Worm (Caenorhabditis elegans): Measurements from ENCODE around the gene Y57G11C.1142.

Y57G11C.1142 gene

ce11 chrIV:14764719-14765173 is 37.7 kb upstream of the Y57G11C.1142 start (continued):
- TF ChIP-seq Y53F4B.3 (GFP tag; IDR thresholded peaks at IDR 0.05) = peak; percentile 72
- TF ChIP-seq ceh-58 (GFP tag; IDR thresholded peaks at IDR 0.05) = no peak
- TF ChIP-seq lin-54 (GFP tag; optimal IDR thresholded peaks at IDR 0.05) = peak; percentile 70
- no peak for TF ChIP-seq let-607 (tag; optimal IDR thresholded peaks at IDR 0.05)
- TF ChIP-seq die-1 (tag; optimal IDR thresholded peaks at IDR 0.05) = peak; percentile 47
- TF ChIP-seq ztf-26 (tag; optimal IDR thresholded peaks at IDR 0.05) = no peak
- TF ChIP-seq Y79H2A.3 (GFP tag; conservative IDR thresholded peaks at IDR 0.05) = 0 out of 2 replicates have a peak, but pooled peaks have one; percentile 12
- TF ChIP-seq nfya-2 (GFP tag; IDR thresholded peaks at IDR 0.05) = 0 out of 2 replicates have a peak, but pooled peaks have one; percentile 43
- 0 out of 2 replicates have a peak, but pooled peaks have one; percentile 26 for TF ChIP-seq egl-44 (GFP tag; IDR thresholded peaks at IDR 0.05)
- no peak for TF ChIP-seq K12H6.12 (tag; optimal IDR thresholded peaks at IDR 0.05)
- TF ChIP-seq ama-1 (optimal IDR thresholded peaks at IDR 0.05) = no peak
- peak in 1 of 2 experiments; percentile 41 for TF ChIP-seq ama-1 (GFP tag; optimal IDR thresholded peaks at IDR 0.05)
- TF ChIP-seq hrde-1 (tag; optimal IDR thresholded peaks at IDR 0.05; ENCODE audit: borderline replicate concordance) = peak; percentile 53
- TF ChIP-seq nfyb-1 (GFP tag; IDR thresholded peaks at IDR 0.05) = peak; percentile 68; the same call in 1 of the 2 replicates
- 0 out of 2 replicates have a peak, but pooled peaks have one; percentile 47 for TF ChIP-seq Y95B8A.8 (GFP tag; IDR thresholded peaks at IDR 0.05)
- peak; percentile 57 for TF ChIP-seq hsf-1 (GFP tag; IDR thresholded peaks at IDR 0.05)
- TF ChIP-seq him-1 (tag; optimal IDR thresholded peaks at IDR 0.05) = peak; percentile 74
- no peak for TF ChIP-seq T07F8.4 (tag; optimal IDR thresholded peaks at IDR 0.05)
- TF ChIP-seq madf-8 (GFP tag; conservative IDR thresholded peaks at IDR 0.05) = peak; percentile 99
- no peak for TF ChIP-seq T26A5.8 (tag; optimal IDR thresholded peaks at IDR 0.05)
- peak; percentile 91 for TF ChIP-seq B0336.3 (GFP tag; IDR thresholded peaks at IDR 0.05)
- TF ChIP-seq F39B2.1 (GFP tag; IDR thresholded peaks at IDR 0.05) = 0 out of 2 replicates have a peak, but pooled peaks have one; percentile 14
- no peak for TF ChIP-seq unc-62 (GFP tag; optimal IDR thresholded peaks at IDR 0.05)
- peak; percentile 95 for TF ChIP-seq snpc-3.4 (tag; optimal IDR thresholded peaks at IDR 0.05)
- TF ChIP-seq lin-26 (GFP tag; IDR thresholded peaks at IDR 0.05) = peak; percentile 88; the same call in 1 of the 2 replicates
- TF ChIP-seq dox-1 (GFP tag; IDR thresholded peaks at IDR 0.05) = peak; percentile 85
- TF ChIP-seq B0035.1 (tag; optimal IDR thresholded peaks at IDR 0.05) = no peak
- TF ChIP-seq lag-1 (GFP tag; IDR thresholded peaks at IDR 0.05) = no peak
- TF ChIP-seq attf-5 (GFP tag; optimal IDR thresholded peaks at IDR 0.05) = no peak
- TF ChIP-seq zfh-2 (GFP tag; conservative IDR thresholded peaks at IDR 0.05) = peak; percentile 67
- peak; percentile 54 for TF ChIP-seq ztf-18 (tag; optimal IDR thresholded peaks at IDR 0.05)
- TF ChIP-seq efl-1 (GFP tag; optimal IDR thresholded peaks at IDR 0.05) = peak; percentile 25
- no peak for TF ChIP-seq F52B5.7 (tag; optimal IDR thresholded peaks at IDR 0.05)
- peak; percentile 100 for TF ChIP-seq madf-6 (GFP tag; IDR thresholded peaks at IDR 0.05)
- TF ChIP-seq fkh-3 (tag; optimal IDR thresholded peaks at IDR 0.05) = no peak

- no peak for TF ChIP-seq efl-1 (GFP tag; optimal IDR thresholded peaks at IDR 0.05)
- no peak for TF ChIP-seq lsy-27 (tag; optimal IDR thresholded peaks at IDR 0.05; ENCODE audit: borderline replicate concordance, insufficient read depth)
- TF ChIP-seq sea-2 (GFP tag; IDR thresholded peaks at IDR 0.05) = no peak
- TF ChIP-seq mel-28 (tag; optimal IDR thresholded peaks at IDR 0.05; ENCODE audit: borderline replicate concordance) = no peak
- TF ChIP-seq xnd-1 (tag; optimal IDR thresholded peaks at IDR 0.05) = no peak
- TF ChIP-seq nhr-27 (tag; optimal IDR thresholded peaks at IDR 0.05) = no peak
- no peak for TF ChIP-seq gei-17 (GFP tag; optimal IDR thresholded peaks at IDR 0.05)
- no peak for TF ChIP-seq C06A6.2 (GFP tag; conservative IDR thresholded peaks at IDR 0.05)
- TF ChIP-seq K12H6.12 (tag; optimal IDR thresholded peaks at IDR 0.05) = no peak
- TF ChIP-seq ceh-100 (GFP tag; IDR thresholded peaks at IDR 0.05) = no peak
- no peak for TF ChIP-seq ceh-58 (GFP tag; IDR thresholded peaks at IDR 0.05)
- no peak for TF ChIP-seq K11D2.4 (GFP tag; IDR thresholded peaks at IDR 0.05)
- no peak for TF ChIP-seq rpc-1 (optimal IDR thresholded peaks at IDR 0.05)
- no peak for TF ChIP-seq rpc-1 (tag; optimal IDR thresholded peaks at IDR 0.05)
- TF ChIP-seq lag-1 (GFP tag; IDR thresholded peaks at IDR 0.05) = no peak
- no peak for TF ChIP-seq snpc-1.3 (tag; optimal IDR thresholded peaks at IDR 0.05; ENCODE audit: insufficient read depth)
- TF ChIP-seq nfyb-1 (GFP tag; IDR thresholded peaks at IDR 0.05) = no peak
Measured at ce11 chrIV:14765336-14765735, 37.1 kb upstream of the Y57G11C.1142 start, which contains the start of gene Y57G11C.5. Gene Y57G11C.5, minus strand, starts transcription at chrIV:14765436.
